Worm (Caenorhabditis elegans) whole organism, L3 larva: Measurements from ENCODE around the gene cal-7.

Source experiments
- R02D3.7 ChIP-seq: fragments of 150-350 bp; optimal IDR thresholded peaks from 2 replicates; lab custom pipeline; 2014; ENCODE audit warnings: missing biosample characterization, missing genetic modification characterization
- ZK546.5 ChIP-seq: sonication (generic microtip); optimal IDR thresholded peaks from 2 replicates; lab custom pipeline; 2017; ENCODE audit warnings: missing biosample characterization, missing genetic modification characterization
- aly-2 ChIP-seq: fragments of 150-350 bp; optimal IDR thresholded peaks from 2 replicates; lab custom pipeline; 2014; ENCODE audit warnings: missing biosample characterization, missing genetic modification characterization
- ceh-16 ChIP-seq: sonication (generic microtip); optimal IDR thresholded peaks from 2 replicates; lab custom pipeline; 2017; ENCODE audit warnings: missing biosample characterization, missing genetic modification characterization
- ceh-28 ChIP-seq: fragments of 150-350 bp; optimal IDR thresholded peaks from 2 replicates; lab custom pipeline; 2014; ENCODE audit warnings: missing biosample characterization, missing genetic modification reagents, missing genetic modification characterization
- ceh-82 ChIP-seq: fragments of 150-350 bp; optimal IDR thresholded peaks from 2 replicates; lab custom pipeline; 2014; ENCODE audit warnings: missing biosample characterization, missing genetic modification characterization
- ceh-9 ChIP-seq: sonication (generic microtip); optimal IDR thresholded peaks from 2 replicates; lab custom pipeline; 2018; ENCODE audit warnings: missing biosample characterization, missing genetic modification characterization
- daf-12 ChIP-seq: fragments of 150-350 bp; optimal IDR thresholded peaks from 2 replicates; lab custom pipeline; 2014; ENCODE audit warnings: missing biosample characterization, missing genetic modification reagents, missing genetic modification characterization
- egl-27 ChIP-seq: sonication (generic microtip); optimal IDR thresholded peaks from 4 replicates; lab custom pipeline; 2017; ENCODE audit warnings: missing biosample characterization, missing genetic modification reagents, missing genetic modification characterization
- elt-1 ChIP-seq: fragments of 150-350 bp; optimal IDR thresholded peaks from 2 replicates; lab custom pipeline; 2014; ENCODE audit warnings: missing biosample characterization, missing genetic modification characterization
- elt-2 ChIP-seq: sonication (generic microtip); optimal IDR thresholded peaks from 2 replicates; lab custom pipeline; 2016; ENCODE audit warnings: missing genetic modification reagents, mild to moderate bottlenecking, missing genetic modification characterization, missing compliant biosample characterization
- eor-1 ChIP-seq, 2 experiments: fragments of 150-350 bp; optimal IDR thresholded peaks; 2 replicates each; lab custom pipeline; 2014 to 2018; ENCODE audit warnings: missing biosample characterization in 2 of 2, missing genetic modification characterization in 2 of 2
- fkh-10 ChIP-seq: sonication (generic microtip); optimal IDR thresholded peaks from 2 replicates; lab custom pipeline; 2017; ENCODE audit warnings: missing biosample characterization, missing genetic modification reagents, missing genetic modification characterization
- fkh-2 ChIP-seq: fragments of 150-350 bp; optimal IDR thresholded peaks from 2 replicates; lab custom pipeline; 2014; ENCODE audit warnings: missing biosample characterization, missing genetic modification reagents, missing genetic modification characterization
- fos-1 ChIP-seq: fragments of 150-350 bp; optimal IDR thresholded peaks from 2 replicates; lab custom pipeline; 2014; ENCODE audit warnings: missing biosample characterization, missing genetic modification characterization
- jun-1 ChIP-seq: fragments of 150-350 bp; optimal IDR thresholded peaks from 2 replicates; lab custom pipeline; 2014; ENCODE audit warnings: missing biosample characterization, missing genetic modification reagents, missing genetic modification characterization
- lin-15B ChIP-seq: fragments of 150-350 bp; optimal IDR thresholded peaks from 2 replicates; lab custom pipeline; 2014; ENCODE audit warnings: missing biosample characterization, missing genetic modification characterization
- lsy-12 ChIP-seq: sonication (generic microtip); optimal IDR thresholded peaks from 2 replicates; lab custom pipeline; 2016; ENCODE audit warnings: mild to moderate bottlenecking, missing genetic modification characterization, missing compliant biosample characterization
- mdl-1 ChIP-seq: fragments of 150-350 bp; optimal IDR thresholded peaks from 2 replicates; lab custom pipeline; 2014; ENCODE audit warnings: missing biosample characterization, missing genetic modification characterization
- mml-1 ChIP-seq: fragments of 150-350 bp; sonication (generic microtip); optimal IDR thresholded peaks from 3 replicates; lab custom pipeline; 2014; ENCODE audit warnings: missing biosample characterization, missing genetic modification characterization
- nfya-1 ChIP-seq: sonication (generic microtip); optimal IDR thresholded peaks from 2 replicates; lab custom pipeline; 2017; ENCODE audit warnings: missing genetic modification characterization, mild to moderate bottlenecking, missing compliant biosample characterization, antibody characterized with exemption, moderate library complexity; ENCODE audit not compliant: insufficient read depth
- nhr-23 ChIP-seq: fragments of 150-350 bp; optimal IDR thresholded peaks from 2 replicates; lab custom pipeline; 2014; ENCODE audit warnings: missing biosample characterization, missing genetic modification reagents, missing genetic modification characterization
- nhr-43 ChIP-seq: sonication (generic microtip); optimal IDR thresholded peaks from 2 replicates; lab custom pipeline; 2016; ENCODE audit warnings: mild to moderate bottlenecking, missing genetic modification characterization, missing compliant biosample characterization; ENCODE audit not compliant: poor library complexity, severe bottlenecking
- nhr-67 ChIP-seq: fragments of 150-350 bp; optimal IDR thresholded peaks from 2 replicates; lab custom pipeline; 2014; ENCODE audit warnings: missing biosample characterization, missing genetic modification characterization
- nhr-76 ChIP-seq: fragments of 150-350 bp; sonication (generic microtip); optimal IDR thresholded peaks from 5 replicates; lab custom pipeline; 2014; ENCODE audit warnings: missing biosample characterization, missing genetic modification characterization
- nhr-77 ChIP-seq: fragments of 150-350 bp; optimal IDR thresholded peaks from 2 replicates; lab custom pipeline; 2014; ENCODE audit warnings: missing biosample characterization, missing genetic modification characterization
- sea-2 ChIP-seq: fragments of 150-350 bp; sonication (generic microtip); optimal IDR thresholded peaks from 4 replicates; lab custom pipeline; 2014; ENCODE audit warnings: missing biosample characterization, missing genetic modification reagents, missing genetic modification characterization
- skn-1 ChIP-seq: fragments of 150-350 bp; optimal IDR thresholded peaks from 2 replicates; lab custom pipeline; 2014; ENCODE audit warnings: missing biosample characterization, missing genetic modification characterization
- snpc-4 ChIP-seq: fragments of 150-350 bp; optimal IDR thresholded peaks from 2 replicates; lab custom pipeline; 2014; ENCODE audit warnings: missing biosample characterization, missing genetic modification characterization
- tbx-2 ChIP-seq: sonication (generic microtip); optimal IDR thresholded peaks from 2 replicates; lab custom pipeline; 2016; ENCODE audit warnings: mild to moderate bottlenecking, missing genetic modification characterization, missing compliant biosample characterization
- unc-39 ChIP-seq: sonication (generic microtip); optimal IDR thresholded peaks from 4 replicates; lab custom pipeline; 2017; ENCODE audit warnings: missing biosample characterization, missing genetic modification characterization
- unc-62 ChIP-seq: fragments of 150-350 bp; sonication (generic microtip); optimal IDR thresholded peaks from 4 replicates; lab custom pipeline; 2014; ENCODE audit warnings: missing biosample characterization, missing genetic modification reagents, missing genetic modification characterization
- zag-1 ChIP-seq: fragments of 150-350 bp; optimal IDR thresholded peaks from 2 replicates; lab custom pipeline; 2014; ENCODE audit warnings: missing biosample characterization, missing genetic modification characterization
- ztf-11 ChIP-seq: fragments of 150-350 bp; optimal IDR thresholded peaks from 2 replicates; lab custom pipeline; 2014; ENCODE audit warnings: missing biosample characterization, missing genetic modification characterization
- ztf-4 ChIP-seq: fragments of 150-350 bp; optimal IDR thresholded peaks from 2 replicates; lab custom pipeline; 2014; ENCODE audit warnings: missing biosample characterization, missing genetic modification characterization

cal-7 gene

ce11 chrV:9755725-9756124 is 21.8 kb downstream of the cal-7 start, which contains the start of gene F58E6.8:
Gene F58E6.8, minus strand, starts transcription at chrV:9755825.
- TF ChIP-seq ztf-11 (tag; lab: Kevin White, UChicago) (no peak), nhr-76 (no peak), fos-1 (no peak), unc-39 (no peak), unc-62 (no peak)

- no peak for TF ChIP-seq skn-1 (tag; lab: Kevin White, UChicago)
- TF ChIP-seq elt-2 (tag; lab: Kevin White, UChicago) = peak; percentile 85
These were observed 22.3 kb downstream of the cal-7 start, which contains the start of gene hrg-3 for ce11 chrV:9756242-9756641. Gene hrg-3, plus strand, starts transcription at chrV:9756468.

DNA sequence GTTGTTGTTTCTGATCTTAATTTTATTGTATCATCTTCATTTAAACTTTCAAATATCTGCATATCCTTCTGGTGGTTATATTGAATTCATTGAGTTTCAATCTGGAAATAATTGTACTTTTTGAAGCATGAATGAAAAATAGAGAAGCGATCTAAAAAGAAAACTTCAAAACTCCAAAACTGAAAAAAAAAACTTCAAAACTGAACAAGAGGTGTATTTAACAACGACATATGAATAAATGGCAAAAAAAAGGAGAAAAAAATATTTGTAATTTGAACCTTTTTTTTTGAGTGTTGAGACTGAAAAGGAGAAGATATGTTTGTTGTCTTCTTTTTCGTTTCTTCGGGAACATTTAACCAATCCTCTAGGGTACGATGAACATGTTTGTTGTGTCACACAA is 24.0 kb downstream of the cal-7 start, which contains the start of gene F58E6.11:
Gene F58E6.11 (minus strand): TSS at position 101 of the 400 bp plus-strand sequence.
- TF ChIP-seq sea-2 (GFP tag; lab: Kevin White, UChicago) (no peak), unc-39 (no peak), ceh-28 (tag; lab: Kevin White, UChicago) (no peak), fos-1 (no peak)

DNA sequence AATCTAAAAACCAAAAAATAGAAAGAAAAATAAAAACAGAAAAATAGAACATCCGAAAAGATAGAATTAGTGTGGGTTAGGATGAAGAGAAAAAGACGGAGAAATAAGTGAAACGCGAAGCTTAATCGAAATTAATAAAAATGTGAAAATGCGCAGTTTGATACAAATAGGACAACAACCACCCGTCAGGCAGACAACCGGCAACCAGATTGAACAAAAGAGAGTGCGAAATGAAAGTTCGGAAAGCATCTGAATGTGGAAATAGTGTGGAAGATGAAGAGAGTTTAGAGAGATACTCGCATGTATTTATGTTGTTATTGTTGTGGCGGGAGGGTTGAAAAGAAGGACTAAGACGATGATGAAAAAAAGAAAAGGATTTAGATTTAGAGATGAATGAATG is 24.5 kb downstream of the cal-7 start:
- TF ChIP-seq lsy-12 (no peak), nhr-23 (tag; lab: Kevin White, UChicago) (peak; percentile 25)

- TF ChIP-seq ztf-11 (tag; lab: Kevin White, UChicago) (no peak), ceh-16 (no peak), nhr-43 (tag; lab: Kevin White, UChicago) (no peak), ceh-9 (tag; lab: Kevin White, UChicago) (no peak), aly-2 (tag; lab: Kevin White, UChicago) (no peak), ZK546.5 (no peak), mdl-1 (tag; lab: Kevin White, UChicago) (no peak), snpc-4 (tag; lab: Kevin White, UChicago) (no peak), daf-12 (no peak), jun-1 (no peak), nhr-77 (tag; lab: Kevin White, UChicago) (no peak), elt-2 (tag; lab: Kevin White, UChicago) (no peak), mml-1 (no peak)
- TF ChIP-seq, all 47 proteins: peak for 0
These were observed 29.9 kb downstream of the cal-7 start for ce11 chrV:9763759-9764158.

DNA sequence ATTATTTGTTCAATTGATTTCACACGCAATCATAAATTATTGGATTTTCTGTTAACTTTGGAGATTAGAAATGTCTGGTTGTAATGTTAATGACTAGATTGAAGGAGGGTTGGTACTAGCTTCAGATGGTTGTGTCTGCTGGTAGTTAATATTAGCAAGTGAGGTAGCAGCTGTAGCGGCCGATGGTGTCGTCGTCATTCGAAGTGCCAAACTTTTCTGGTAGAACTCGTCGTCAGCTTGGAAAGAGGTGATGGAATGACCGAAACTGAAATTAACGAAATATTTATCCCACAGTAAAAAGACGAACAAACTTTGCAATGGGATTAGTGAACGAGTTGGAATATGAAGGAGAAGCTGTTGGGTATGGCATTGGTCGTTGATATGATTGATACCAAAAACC is 30.6 kb downstream of the cal-7 start:
- TF ChIP-seq elt-2 (tag; lab: Kevin White, UChicago) (no peak), ZK546.5 (no peak), ceh-9 (tag; lab: Kevin White, UChicago) (no peak), aly-2 (tag; lab: Kevin White, UChicago) (no peak), ceh-82 (tag; lab: Kevin White, UChicago) (no peak), snpc-4 (tag; lab: Kevin White, UChicago) (no peak), nhr-67 (tag; lab: Kevin White, UChicago) (no peak), eor-1 (tag; optimal IDR thresholded peaks at IDR 0.05; lab: Kevin White, UChicago) (no peak), lin-15B (tag; lab: Kevin White, UChicago) (no peak), mdl-1 (tag; lab: Kevin White, UChicago) (no peak), tbx-2 (tag; lab: Kevin White, UChicago) (no peak), egl-27 (tag; lab: Kevin White, UChicago) (no peak), R02D3.7 (tag; lab: Kevin White, UChicago) (no peak), nhr-43 (tag; lab: Kevin White, UChicago) (no peak)

DNA sequence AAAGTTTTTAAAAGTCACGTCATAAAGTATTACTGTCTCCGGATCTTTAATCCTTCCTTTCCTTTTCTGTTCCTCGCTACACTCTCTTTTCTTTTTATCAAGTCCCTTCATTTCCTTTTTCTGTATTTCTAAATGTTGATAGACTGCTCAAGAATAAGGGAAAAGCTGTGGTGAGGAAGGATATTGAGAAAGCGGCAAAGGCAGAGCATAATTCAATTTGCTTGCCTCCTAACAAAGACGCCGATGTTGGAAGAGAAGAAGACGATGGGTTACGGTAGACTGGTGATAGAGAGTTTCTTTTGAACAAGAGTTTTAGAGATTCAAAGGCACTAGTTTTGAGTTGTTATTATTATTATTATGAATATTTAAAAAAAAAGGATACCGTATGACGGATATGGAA is 31.7 kb downstream of the cal-7 start:
- TF ChIP-seq ztf-4 (tag; lab: Kevin White, UChicago) = no peak
- TF ChIP-seq fkh-2 = no peak
- no peak for TF ChIP-seq elt-1 (tag; lab: Kevin White, UChicago)
- TF ChIP-seq snpc-4 (tag; lab: Kevin White, UChicago) = no peak
- TF ChIP-seq R02D3.7 (tag; lab: Kevin White, UChicago) = no peak
- TF ChIP-seq zag-1 = no peak
- TF ChIP-seq nfya-1 (tag; lab: Kevin White, UChicago) = peak; percentile 64
- no peak for TF ChIP-seq nhr-23 (tag; lab: Kevin White, UChicago)
- TF ChIP-seq fkh-10 (GFP tag; lab: Kevin White, UChicago) = peak; percentile 99
- no peak for TF ChIP-seq unc-62
